Fruit fly (Drosophila melanogaster): ENCODE data around the gene Argk2.
A peak's percentile ranks its signal among the peaks of the same experiment; 100 is the strongest.

Gene Argk2

DNA sequence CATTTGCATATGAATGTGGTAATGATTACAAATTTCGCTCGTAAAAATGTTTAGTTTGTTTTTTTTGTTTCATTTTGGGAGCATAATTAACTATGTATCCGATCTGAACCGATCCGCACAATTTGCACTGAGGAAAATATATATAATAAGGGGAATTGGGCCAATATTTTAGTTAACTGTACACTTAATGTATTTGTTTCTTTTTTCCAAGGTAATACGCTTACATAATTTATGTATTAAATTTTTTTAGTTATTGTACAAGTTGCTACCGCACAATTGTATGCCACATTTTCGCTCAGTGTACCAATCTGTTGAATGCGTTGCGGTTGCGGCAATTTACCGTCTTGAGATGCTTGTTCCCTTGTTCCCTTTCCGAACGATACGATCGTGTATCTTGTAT lies 21.6 kb upstream of the Argk2 start (continued):
- TF ChIP-seq CG8924 (tag; optimal IDR thresholded peaks at IDR 0.05) (peak; percentile 85), NfI (GFP tag; optimal IDR thresholded peaks at IDR 0.05) (peak; percentile 73), sc (optimal IDR thresholded peaks at IDR 0.05) (no peak), sc (GFP tag; optimal IDR thresholded peaks at IDR 0.05) (peak; percentile 64), pros (GFP tag; optimal IDR thresholded peaks at IDR 0.05) (peak; percentile 75), CG31388 (GFP tag; optimal IDR thresholded peaks at IDR 0.05) (peak; percentile 40), HLH4C (GFP tag; IDR thresholded peaks at IDR 0.05; ENCODE audit: partially characterized antibody) (no peak), cg (GFP tag; optimal IDR thresholded peaks at IDR 0.05) (no peak), CG7271 (tag; optimal IDR thresholded peaks at IDR 0.05) (peak; percentile 22), CG32532 (GFP tag; IDR thresholded peaks at IDR 0.05) (peak; percentile 90), lmd (GFP tag; IDR thresholded peaks at IDR 0.05) (peak; percentile 89), CG14965 (GFP tag; optimal IDR thresholded peaks at IDR 0.05; ENCODE audit: borderline replicate concordance) (peak; percentile 37), CG3065 (GFP tag; optimal IDR thresholded peaks at IDR 0.05) (no peak), CG18619 (GFP tag; optimal IDR thresholded peaks at IDR 0.05) (peak; percentile 60), CG2202 (tag; optimal IDR thresholded peaks at IDR 0.05) (peak; percentile 57), CG9817 (tag; optimal IDR thresholded peaks at IDR 0.05) (peak; percentile 71), gfzf (GFP tag; optimal IDR thresholded peaks at IDR 0.05) (no peak), otp (GFP tag; IDR thresholded peaks at IDR 0.05) (peak; percentile 70), twi (tag; optimal IDR thresholded peaks at IDR 0.05) (peak; percentile 57), CG14860 (GFP tag; IDR thresholded peaks at IDR 0.05; ENCODE audit: partially characterized antibody) (no peak), inv (GFP tag; IDR thresholded peaks at IDR 0.05; ENCODE audit: partially characterized antibody) (no peak), CG7372 (GFP tag; IDR thresholded peaks at IDR 0.05) (peak; percentile 87), Ets97D (GFP tag; optimal IDR thresholded peaks at IDR 0.05) (peak; percentile 35), Tbp (GFP tag; optimal IDR thresholded peaks at IDR 0.05) (no peak), Spps (tag; optimal IDR thresholded peaks at IDR 0.05) (peak; percentile 47), Dp (GFP tag; optimal IDR thresholded peaks at IDR 0.05) (no peak), ac (GFP tag; optimal IDR thresholded peaks at IDR 0.05) (peak; percentile 53), z (GFP tag; IDR thresholded peaks at IDR 0.05) (peak; percentile 72; the same call in 2 of the 3 replicates), CG2120 (GFP tag; optimal IDR thresholded peaks at IDR 0.05) (peak; percentile 81), Adf1 (GFP tag; IDR thresholded peaks at IDR 0.05) (peak; percentile 22; the same call in 1 of the 2 replicates), CG18011 (GFP tag; optimal IDR thresholded peaks at IDR 0.05) (peak; percentile 2), CG5245 (GFP tag; optimal IDR thresholded peaks at IDR 0.05) (peak; percentile 71), HLHmδ (GFP tag; optimal IDR thresholded peaks at IDR 0.05) (no peak), CG11085 (GFP tag; IDR thresholded peaks at IDR 0.05) (peak; percentile 54), Dip2 (GFP tag; IDR thresholded peaks at IDR 0.05) (0 out of 2 replicates have a peak, but pooled peaks have one; percentile 20), bigmax (GFP tag; optimal IDR thresholded peaks at IDR 0.05) (no peak), mirr (GFP tag; optimal IDR thresholded peaks at IDR 0.05) (no peak), CG11504 (tag; optimal IDR thresholded peaks at IDR 0.05) (peak; percentile 90), oc (tag; optimal IDR thresholded peaks at IDR 0.05) (peak; percentile 79), CG4328 (GFP tag; optimal IDR thresholded peaks at IDR 0.05) (peak; percentile 44), cwo (GFP tag; optimal IDR thresholded peaks at IDR 0.05) (peak; percentile 51), CG9797 (GFP tag; optimal IDR thresholded peaks at IDR 0.05) (no peak), CG13775 (GFP tag; optimal IDR thresholded peaks at IDR 0.05) (peak; percentile 65), CkIIα-i1 (GFP tag; IDR thresholded peaks at IDR 0.05) (no peak), CG13287 (GFP tag; IDR thresholded peaks at IDR 0.05; ENCODE audit: partially characterized antibody) (no peak), CG10565 (GFP tag; optimal IDR thresholded peaks at IDR 0.05) (peak; percentile 20), CG4820 (GFP tag; optimal IDR thresholded peaks at IDR 0.05) (peak; percentile 81), ash1 (GFP tag; optimal IDR thresholded peaks at IDR 0.05) (no peak), CG10267 (tag; optimal IDR thresholded peaks at IDR 0.05) (peak; percentile 78), CrebB (tag; optimal IDR thresholded peaks at IDR 0.05) (peak; percentile 67)
